Worm (Caenorhabditis elegans) whole organism, L4 larva: ENCODE data around the gene let-653.

Experiments
- F37D6.2 ChIP-seq: sonication (generic microtip); optimal IDR thresholded peaks from 2 replicates; lab custom pipeline; 2016; ENCODE audit warnings: mild to moderate bottlenecking, missing genetic modification characterization, missing compliant biosample characterization
- F44E2.7 ChIP-seq: fragments of 200-800 bp; sonication (Bioruptor generic); IDR thresholded peaks from 2 replicates; pipeline ENCODE4 v2.1.2; 2022; ENCODE audit warnings: missing genetic modification characterization, missing compliant biosample characterization
- F49E8.2 ChIP-seq: sonication (generic microtip); optimal IDR thresholded peaks from 2 replicates; lab custom pipeline; 2016; ENCODE audit warnings: missing compliant biosample characterization, mild to moderate bottlenecking, missing genetic modification characterization, borderline replicate concordance
- R02D3.7 ChIP-seq: fragments of 150-350 bp; sonication (generic microtip); optimal IDR thresholded peaks from 3 replicates; lab custom pipeline; 2014; ENCODE audit warnings: missing biosample characterization, missing genetic modification characterization
- T20F7.1 ChIP-seq: fragments of 200-800 bp; sonication (Bioruptor generic); optimal IDR thresholded peaks from 2 replicates; lab custom pipeline; 2018; ENCODE audit warnings: mild to moderate bottlenecking, missing genetic modification characterization, missing compliant biosample characterization
- T26A8.4 ChIP-seq: fragments of 200-800 bp; sonication (Bioruptor generic); IDR thresholded peaks from 2 replicates; pipeline ENCODE4 v1.3.6; 2022; ENCODE audit warnings: missing genetic modification characterization, missing compliant biosample characterization
- Y48G9A.11 ChIP-seq: fragments of 200-800 bp; sonication (Bioruptor generic); IDR thresholded peaks from 2 replicates; pipeline ENCODE4 v1.3.6; 2022; ENCODE audit warnings: missing genetic modification reagents, missing genetic modification characterization, missing compliant biosample characterization
- aha-1 ChIP-seq: fragments of 150-350 bp; peaks from one replicate; lab custom pipeline; 2014; ENCODE audit warnings: missing biosample characterization, missing genetic modification characterization
- aly-2 ChIP-seq: sonication (generic microtip); optimal IDR thresholded peaks from 2 replicates; lab custom pipeline; 2018; ENCODE audit warnings: missing biosample characterization, missing genetic modification characterization
- attf-4 ChIP-seq: sonication (generic microtip); optimal IDR thresholded peaks from 3 replicates; lab custom pipeline; 2017; ENCODE audit warnings: missing biosample characterization, missing genetic modification characterization
- ceh-28 ChIP-seq: fragments of 150-350 bp; optimal IDR thresholded peaks from 2 replicates; lab custom pipeline; 2014; ENCODE audit warnings: missing biosample characterization, missing genetic modification reagents, missing genetic modification characterization
- ceh-44 ChIP-seq: fragments of 200-800 bp; sonication (Bioruptor generic); IDR thresholded peaks from 2 replicates; pipeline ENCODE4 v1.3.6; 2022; ENCODE audit warnings: missing genetic modification reagents, missing genetic modification characterization, missing compliant biosample characterization
- ceh-62 ChIP-seq: sonication (generic microtip); optimal IDR thresholded peaks from 2 replicates; lab custom pipeline; 2017; ENCODE audit warnings: missing biosample characterization, missing genetic modification characterization
- ceh-82 ChIP-seq: sonication (generic microtip); optimal IDR thresholded peaks from 2 replicates; lab custom pipeline; 2017; ENCODE audit warnings: missing biosample characterization, missing genetic modification characterization
- ces-1 ChIP-seq: fragments of 150-350 bp; sonication (generic microtip); optimal IDR thresholded peaks from 4 replicates; lab custom pipeline; 2014; ENCODE audit warnings: missing biosample characterization, missing genetic modification reagents, missing genetic modification characterization
- cey-2 ChIP-seq: sonication (generic microtip); optimal IDR thresholded peaks from 3 replicates; lab custom pipeline; 2017; ENCODE audit warnings: missing genetic modification characterization, mild to moderate bottlenecking, missing compliant biosample characterization, antibody characterized with exemption, borderline replicate concordance; ENCODE audit not compliant: insufficient read depth
- ctbp-1 ChIP-seq: fragments of 200-800 bp; sonication (Bioruptor generic); IDR thresholded peaks from 2 replicates; pipeline ENCODE4 v1.3.6; 2022; ENCODE audit warnings: missing genetic modification reagents, missing genetic modification characterization, missing compliant biosample characterization
- daf-12 ChIP-seq: fragments of 150-350 bp; optimal IDR thresholded peaks from 2 replicates; lab custom pipeline; 2014; ENCODE audit warnings: missing biosample characterization, missing genetic modification reagents, missing genetic modification characterization
- daf-16 ChIP-seq, 3 experiments: sonication (generic microtip); optimal IDR thresholded peaks; 2 replicates each; lab custom pipeline; 2016 to 2017; ENCODE audit warnings: missing genetic modification characterization in 3 of 3, missing genetic modification reagents in 3 of 3, mild to moderate bottlenecking in 2 of 3, missing compliant biosample characterization in 2 of 3, missing biosample characterization in 1 of 3, moderate library complexity in 1 of 3
- dmd-6 ChIP-seq: fragments of 200-800 bp; sonication (Bioruptor generic); IDR thresholded peaks from 2 replicates; pipeline ENCODE4 v1.3.6; 2022; ENCODE audit warnings: missing genetic modification reagents, missing genetic modification characterization, missing compliant biosample characterization
- dve-1 ChIP-seq: sonication (generic microtip); optimal IDR thresholded peaks from 2 replicates; lab custom pipeline; 2017; ENCODE audit warnings: antibody characterized with exemption, mild to moderate bottlenecking, missing genetic modification characterization, missing compliant biosample characterization; ENCODE audit not compliant: insufficient read depth
- gei-8 ChIP-seq: fragments of 200-800 bp; sonication (Bioruptor generic); optimal IDR thresholded peaks from 2 replicates; lab custom pipeline; 2018; ENCODE audit warnings: mild to moderate bottlenecking, missing genetic modification characterization, missing compliant biosample characterization
- hif-1 ChIP-seq, 2 experiments: sonication (generic microtip); optimal IDR thresholded peaks; 2 replicates each; lab custom pipeline; 2016 to 2017; ENCODE audit warnings: missing compliant biosample characterization in 2 of 2, missing genetic modification characterization in 2 of 2, missing genetic modification reagents in 2 of 2, missing genotype in 2 of 2, mild to moderate bottlenecking in 1 of 2
- hlh-11 ChIP-seq: fragments of 200-800 bp; sonication (Bioruptor generic); optimal IDR thresholded peaks from 2 replicates; lab custom pipeline; 2018; ENCODE audit warnings: mild to moderate bottlenecking, missing genetic modification characterization, missing compliant biosample characterization
- jun-1 ChIP-seq: fragments of 150-350 bp; optimal IDR thresholded peaks from 2 replicates; lab custom pipeline; 2014; ENCODE audit warnings: missing biosample characterization, missing genetic modification reagents, missing genetic modification characterization
- lim-7 ChIP-seq: fragments of 200-800 bp; sonication (Bioruptor generic); IDR thresholded peaks from 2 replicates; pipeline ENCODE4 v1.3.6; 2022; ENCODE audit warnings: missing genetic modification characterization, missing compliant biosample characterization
- lin-29 ChIP-seq: fragments of 200-800 bp; sonication (Bioruptor generic); IDR thresholded peaks from 2 replicates; pipeline ENCODE4 v1.3.6; 2022; ENCODE audit warnings: missing genetic modification reagents, missing genetic modification characterization, missing compliant biosample characterization
- lin-39 ChIP-seq: fragments of 150-350 bp; optimal IDR thresholded peaks from 2 replicates; lab custom pipeline; 2014; ENCODE audit warnings: missing biosample characterization, missing genetic modification reagents, missing genetic modification characterization
- madf-5 ChIP-seq, 2 experiments: fragments of 200-800 bp; sonication (Bioruptor generic); IDR thresholded peaks; 2 replicates each; pipeline ENCODE4 v1.3.6; 2022; ENCODE audit warnings: missing compliant biosample characterization in 2 of 2, missing genetic modification characterization in 2 of 2
- madf-9 ChIP-seq: fragments of 200-800 bp; sonication (Bioruptor generic); conservative IDR thresholded peaks from 2 replicates; pipeline ENCODE4 v1.3.6; 2022; ENCODE audit warnings: missing genetic modification reagents, missing genetic modification characterization, missing compliant biosample characterization
- mdt-29 ChIP-seq: fragments of 200-800 bp; sonication (Bioruptor generic); IDR thresholded peaks from 2 replicates; pipeline ENCODE4 v1.3.6; 2022; ENCODE audit warnings: missing genetic modification reagents, missing genetic modification characterization, missing compliant biosample characterization
- mep-1 ChIP-seq: fragments of 150-350 bp; sonication (generic microtip); optimal IDR thresholded peaks from 3 replicates; lab custom pipeline; 2014; ENCODE audit warnings: missing biosample characterization, missing genetic modification characterization
- mes-2 ChIP-seq: sonication (generic microtip); optimal IDR thresholded peaks from 2 replicates; lab custom pipeline; 2016; ENCODE audit warnings: missing genotype, mild to moderate bottlenecking, missing genetic modification characterization, missing compliant biosample characterization; ENCODE audit not compliant: poor library complexity, severe bottlenecking
- mxl-2 ChIP-seq: fragments of 200-800 bp; sonication (Bioruptor generic); conservative IDR thresholded peaks from 2 replicates; pipeline ENCODE4 v1.3.6; 2022; ENCODE audit warnings: missing genetic modification reagents, missing genetic modification characterization, missing compliant biosample characterization
- nhr-10 ChIP-seq: fragments of 150-350 bp; optimal IDR thresholded peaks from 2 replicates; lab custom pipeline; 2014; ENCODE audit warnings: missing biosample characterization, missing genetic modification characterization
- nhr-11 ChIP-seq: fragments of 150-350 bp; optimal IDR thresholded peaks from 2 replicates; lab custom pipeline; 2014; ENCODE audit warnings: missing biosample characterization, missing genetic modification characterization
- nhr-28 ChIP-seq: fragments of 150-350 bp; optimal IDR thresholded peaks from 2 replicates; lab custom pipeline; 2014; ENCODE audit warnings: missing biosample characterization, missing genetic modification characterization
- nhr-48 ChIP-seq: sonication (generic microtip); optimal IDR thresholded peaks from 2 replicates; lab custom pipeline; 2016; ENCODE audit warnings: mild to moderate bottlenecking, missing genetic modification characterization, missing compliant biosample characterization
- nhr-6 ChIP-seq: fragments of 150-350 bp; optimal IDR thresholded peaks from 2 replicates; lab custom pipeline; 2014; ENCODE audit warnings: missing biosample characterization, missing genetic modification characterization
- nhr-76 ChIP-seq: fragments of 150-350 bp; optimal IDR thresholded peaks from 2 replicates; lab custom pipeline; 2014; ENCODE audit warnings: missing biosample characterization, missing genetic modification characterization
- nhr-77 ChIP-seq: fragments of 150-350 bp; optimal IDR thresholded peaks from 2 replicates; lab custom pipeline; 2014; ENCODE audit warnings: missing biosample characterization, missing genetic modification characterization
- php-3 ChIP-seq: fragments of 200-800 bp; sonication (Bioruptor generic); IDR thresholded peaks from 2 replicates; pipeline ENCODE4 v1.3.6; 2022; ENCODE audit warnings: missing genetic modification reagents, missing genetic modification characterization, missing compliant biosample characterization
- rbr-2 ChIP-seq: sonication (generic microtip); optimal IDR thresholded peaks from 2 replicates; lab custom pipeline; 2016; ENCODE audit warnings: missing genotype, missing genetic modification characterization, missing compliant biosample characterization
- saeg-2 ChIP-seq: fragments of 200-800 bp; sonication (Bioruptor generic); IDR thresholded peaks from 2 replicates; pipeline ENCODE4 v1.3.6; 2022; ENCODE audit warnings: missing genetic modification reagents, missing genetic modification characterization, missing compliant biosample characterization
- sdz-12 ChIP-seq: fragments of 200-800 bp; sonication (Bioruptor generic); optimal IDR thresholded peaks from 2 replicates; lab custom pipeline; 2018; ENCODE audit warnings: mild to moderate bottlenecking, missing genetic modification characterization, missing compliant biosample characterization
- set-16 ChIP-seq: fragments of 200-800 bp; sonication (Bioruptor generic); IDR thresholded peaks from 2 replicates; pipeline ENCODE4 v1.3.6; 2022; ENCODE audit warnings: missing genetic modification reagents, missing genetic modification characterization, missing compliant biosample characterization
- skn-1 ChIP-seq: fragments of 150-350 bp; optimal IDR thresholded peaks from 2 replicates; lab custom pipeline; 2014; ENCODE audit warnings: missing biosample characterization, missing genetic modification characterization
- snpc-4 ChIP-seq: fragments of 150-350 bp; optimal IDR thresholded peaks from 2 replicates; lab custom pipeline; 2014; ENCODE audit warnings: missing biosample characterization, missing genetic modification characterization
- spr-1 ChIP-seq: sonication (generic microtip); optimal IDR thresholded peaks from 2 replicates; lab custom pipeline; 2016; ENCODE audit warnings: mild to moderate bottlenecking, missing genetic modification characterization, missing compliant biosample characterization
- spr-3 ChIP-seq: fragments of 200-800 bp; sonication (Bioruptor generic); optimal IDR thresholded peaks from 2 replicates; lab custom pipeline; 2018; ENCODE audit warnings: mild to moderate bottlenecking, missing genetic modification characterization, missing compliant biosample characterization
- unc-130 ChIP-seq: sonication (generic microtip); optimal IDR thresholded peaks from 2 replicates; lab custom pipeline; 2016; ENCODE audit warnings: missing genetic modification reagents, missing genetic modification characterization, missing compliant biosample characterization
- zip-11 ChIP-seq: fragments of 200-800 bp; sonication (Bioruptor generic); IDR thresholded peaks from 2 replicates; pipeline ENCODE4 v1.3.6; 2022; ENCODE audit warnings: missing genetic modification characterization, missing compliant biosample characterization

let-653 gene

DNA sequence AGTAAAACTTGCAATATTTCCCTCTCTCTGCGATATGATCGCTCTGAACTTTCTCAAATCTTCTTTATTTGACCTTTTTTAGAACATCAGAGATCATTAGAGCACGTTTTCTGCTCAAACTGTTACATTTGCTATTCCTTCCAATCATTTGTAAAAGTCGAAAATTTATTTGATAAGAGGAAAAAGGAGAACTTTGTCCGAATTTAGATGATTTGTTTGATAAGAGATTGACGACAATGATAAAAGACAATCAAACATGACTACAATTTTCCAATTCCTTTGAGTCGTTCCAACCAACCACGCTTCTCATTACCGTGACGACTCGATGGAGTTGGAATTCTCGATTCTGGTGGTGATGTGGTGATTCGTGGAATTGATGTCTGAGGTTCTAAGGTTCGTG lies 32.5 kb downstream of the let-653 start:
- TF ChIP-seq saeg-2 (GFP tag; lab: Robert Waterston, UW) (no peak), aha-1 (tag; lab: Kevin White, UChicago) (peak; percentile 1), nhr-77 (tag; lab: Kevin White, UChicago) (no peak), hlh-11 (tag; lab: Kevin White, UChicago) (peak; percentile 38), nhr-48 (tag; lab: Kevin White, UChicago) (no peak), zip-11 (GFP tag; lab: Robert Waterston, UW) (no peak), unc-130 (GFP tag; lab: Kevin White, UChicago) (no peak), jun-1 (tag; lab: Kevin White, UChicago) (no peak), ceh-28 (no peak), hif-1 (tag; optimal IDR thresholded peaks at IDR 0.05; lab: Kevin White, UChicago) (no peak), skn-1 (tag; lab: Kevin White, UChicago) (no peak), mxl-2 (GFP tag; lab: Robert Waterston, UW) (no peak), Y48G9A.11 (GFP tag; lab: Robert Waterston, UW) (no peak), F37D6.2 (no peak), ctbp-1 (GFP tag; lab: Robert Waterston, UW) (no peak), php-3 (GFP tag; lab: Robert Waterston, UW) (peak; percentile 54; the same call in 1 of the 2 replicates), daf-12 (tag; lab: Kevin White, UChicago) (no peak), nhr-11 (tag; lab: Kevin White, UChicago) (no peak), mes-2 (tag; lab: Kevin White, UChicago) (no peak), mep-1 (tag; lab: Kevin White, UChicago) (peak; percentile 22), mdt-29 (no peak), madf-5 (GFP tag; IDR thresholded peaks at IDR 0.05; lab: Robert Waterston, UW) (no peak), T26A8.4 (GFP tag; lab: Robert Waterston, UW) (no peak), snpc-4 (tag; lab: Kevin White, UChicago) (no peak), nhr-76 (tag; lab: Kevin White, UChicago) (no peak), spr-3 (GFP tag; lab: Kevin White, UChicago) (no peak), ces-1 (GFP tag; lab: Kevin White, UChicago) (no peak), ceh-62 (tag; lab: Kevin White, UChicago) (no peak), spr-1 (tag; lab: Kevin White, UChicago) (no peak), ceh-82 (tag; lab: Kevin White, UChicago) (no peak), nhr-28 (tag; lab: Kevin White, UChicago) (peak; percentile 54), lin-29 (no peak), dmd-6 (GFP tag; lab: Robert Waterston, UW) (peak; percentile 67), attf-4 (no peak), cey-2 (tag; lab: Kevin White, UChicago) (no peak), F44E2.7 (GFP tag; lab: Robert Waterston, UW) (no peak), lim-7 (no peak), nhr-6 (no peak), ceh-44 (GFP tag; lab: Robert Waterston, UW) (no peak), sdz-12 (GFP tag; lab: Kevin White, UChicago) (no peak), R02D3.7 (tag; lab: Kevin White, UChicago) (no peak), F49E8.2 (tag; lab: Kevin White, UChicago) (no peak), set-16 (GFP tag; lab: Robert Waterston, UW) (no peak), gei-8 (GFP tag; lab: Kevin White, UChicago) (no peak), madf-9 (GFP tag; lab: Robert Waterston, UW) (no peak), lin-39 (tag; lab: Kevin White, UChicago) (no peak), dve-1 (tag; lab: Kevin White, UChicago) (peak; percentile 72), rbr-2 (tag; lab: Kevin White, UChicago) (no peak), aly-2 (tag; lab: Kevin White, UChicago) (no peak), nhr-10 (tag; lab: Kevin White, UChicago) (no peak), T20F7.1 (peak; percentile 12), daf-16 (GFP tag; optimal IDR thresholded peaks at IDR 0.05; lab: Kevin White, UChicago) (no peak), daf-16 (tag; optimal IDR thresholded peaks at IDR 0.05; lab: Kevin White, UChicago) (peak; percentile 56)
